Worm (Caenorhabditis elegans): ENCODE results near the gene snu-66.

DNA sequence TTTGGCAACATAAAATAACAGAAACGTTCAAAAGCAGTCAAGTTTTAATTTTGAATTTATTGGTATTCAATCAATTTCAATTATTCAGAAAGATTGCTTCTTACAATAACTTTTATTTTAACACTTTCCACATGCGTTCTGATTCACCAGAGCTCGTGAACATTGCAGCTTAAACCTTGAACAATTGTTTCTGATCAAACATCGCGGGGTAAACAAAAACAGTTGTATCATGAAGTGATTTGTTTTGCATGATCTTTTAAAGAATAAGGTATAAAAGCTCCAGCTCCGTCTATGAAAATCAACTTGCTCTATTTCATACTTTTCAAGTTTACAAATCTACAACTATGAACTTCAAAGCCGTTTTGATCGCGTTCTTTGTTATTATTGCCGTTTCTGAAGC is 52.1 kb downstream of the snu-66 start, which contains the start of gene C54F6.6:
- no peak for TF ChIP-seq flt-1 (GFP tag; IDR thresholded peaks at IDR 0.05)
- TF ChIP-seq ztf-29 (GFP tag; IDR thresholded peaks at IDR 0.05), result no peak
- no peak for TF ChIP-seq klf-2 (GFP tag; conservative IDR thresholded peaks at IDR 0.05)
- no peak for TF ChIP-seq tab-1 (GFP tag; IDR thresholded peaks at IDR 0.05)
- no peak for TF ChIP-seq cog-1 (tag; optimal IDR thresholded peaks at IDR 0.05)
- no peak for TF ChIP-seq T22C8.4 (GFP tag; IDR thresholded peaks at IDR 0.05)
- TF ChIP-seq ztf-23 (GFP tag; IDR thresholded peaks at IDR 0.05), result no peak
- TF ChIP-seq ref-1 (GFP tag; conservative IDR thresholded peaks at IDR 0.05), result no peak
- TF ChIP-seq med-1 (GFP tag; optimal IDR thresholded peaks at IDR 0.05; ENCODE audit: insufficient read depth), result no peak

Data from whole organism, midembryonic.